Fruit fly (Drosophila melanogaster) whole organism, embryonic: ENCODE measurements around the gene CG43675.
A peak's percentile ranks its signal among the peaks of the same experiment; 100 is the strongest.

ENCODE experiments used
- Ada2b ChIP-seq: fragments of 200-800 bp; sonication (Bioruptor generic); IDR thresholded peaks from 2 replicates; pipeline ENCODE4 v1.3.6; 2022; ENCODE audit warnings: missing biosample characterization, missing genetic modification characterization
- Asciz ChIP-seq: fragments of 200-800 bp; sonication (Bioruptor generic); optimal IDR thresholded peaks from 2 replicates; lab custom pipeline; 2017; ENCODE audit warnings: missing biosample characterization, mild to moderate bottlenecking, missing genetic modification characterization, missing genetic modification reagents
- Awh ChIP-seq: fragments of 200-800 bp; sonication (Bioruptor generic); IDR thresholded peaks from 2 replicates; pipeline ENCODE4, ENCODE4 v1.3.6; 2022; ENCODE audit warnings: missing biosample characterization, missing genetic modification characterization
- CG10321 ChIP-seq: fragments of 200-800 bp; sonication (Bioruptor generic); IDR thresholded peaks from 2 replicates; pipeline ENCODE4 v1.3.6; 2022; ENCODE audit warnings: missing biosample characterization, missing genetic modification characterization
- CG10543 ChIP-seq: fragments of 200-800 bp; sonication (Bioruptor generic); optimal IDR thresholded peaks from 3 replicates; lab custom pipeline; 2017; ENCODE audit warnings: missing biosample characterization, mild to moderate bottlenecking, missing genetic modification characterization, moderate library complexity
- CG13894 ChIP-seq: fragments of 200-800 bp; sonication (Bioruptor generic); optimal IDR thresholded peaks from 3 replicates; lab custom pipeline; 2018; ENCODE audit warnings: missing biosample characterization, mild to moderate bottlenecking, missing genetic modification characterization, moderate library complexity
- CG14710 ChIP-seq: fragments of 200-800 bp; sonication (Bioruptor generic); optimal IDR thresholded peaks from 3 replicates; lab custom pipeline; 2019; ENCODE audit warnings: missing biosample characterization, mild to moderate bottlenecking, missing genetic modification characterization, moderate library complexity
- CG14860 ChIP-seq: fragments of 200-800 bp; sonication (Bioruptor generic); IDR thresholded peaks from 3 replicates; pipeline ENCODE4 v1.3.6; 2022; ENCODE audit warnings: missing biosample characterization, missing genetic modification characterization; ENCODE audit not compliant: partially characterized antibody
- CG14965 ChIP-seq: fragments of 200-800 bp; sonication (Bioruptor generic); optimal IDR thresholded peaks from 2 replicates; lab custom pipeline; 2016; ENCODE audit warnings: missing biosample characterization, missing genetic modification characterization, borderline replicate concordance
- CG15073 ChIP-seq: fragments of 200-800 bp; sonication (Bioruptor generic); optimal IDR thresholded peaks from 2 replicates; lab custom pipeline; 2016; ENCODE audit warnings: missing biosample characterization, missing genetic modification characterization
- CG16863 ChIP-seq: fragments of 200-800 bp; sonication (Bioruptor generic); optimal IDR thresholded peaks from 3 replicates; lab custom pipeline; 2016; ENCODE audit warnings: missing biosample characterization, missing genetic modification characterization
- CG17385 ChIP-seq: fragments of 200-800 bp; sonication (Bioruptor generic); optimal IDR thresholded peaks from 3 replicates; lab custom pipeline; 2018; ENCODE audit warnings: missing biosample characterization, mild to moderate bottlenecking, missing genetic modification characterization
- CG2712 ChIP-seq: fragments of 200-800 bp; optimal IDR thresholded peaks from 3 replicates; lab custom pipeline; 2019; ENCODE audit warnings: missing biosample characterization, mild to moderate bottlenecking, missing genetic modification characterization, moderate library complexity
- CG5953 ChIP-seq: fragments of 200-800 bp; sonication (Bioruptor generic); IDR thresholded peaks from 2 replicates; pipeline ENCODE4 v1.3.6; 2022; ENCODE audit warnings: missing biosample characterization, missing genetic modification characterization
- CG7987 ChIP-seq: fragments of 200-800 bp; sonication (Bioruptor generic); optimal IDR thresholded peaks from 2 replicates; lab custom pipeline; 2018; ENCODE audit warnings: missing biosample characterization, mild to moderate bottlenecking, missing genetic modification characterization, moderate library complexity
- CG8290 ChIP-seq, 3 experiments: fragments of 200-800 bp; sonication (Bioruptor generic); optimal IDR thresholded peaks; 2 replicates each; lab custom pipeline; 2016 to 2019; ENCODE audit warnings: missing biosample characterization in 3 of 3, missing genetic modification characterization in 3 of 3, mild to moderate bottlenecking in 2 of 3, moderate library complexity in 1 of 3
- CG8765 ChIP-seq: fragments of 200-800 bp; sonication (Bioruptor generic); IDR thresholded peaks from 2 replicates; pipeline ENCODE4 v1.3.6; 2022; ENCODE audit warnings: missing biosample characterization, missing genetic modification characterization
- Dfd ChIP-seq, 2 experiments: fragments of >200 bp; optimal IDR thresholded peaks; 2 replicates each; lab custom pipeline; 2017; ENCODE audit warnings: missing biosample characterization in 2 of 2, missing genetic modification characterization in 2 of 2
- E2f2 ChIP-seq: fragments of 200-800 bp; sonication (Bioruptor generic); IDR thresholded peaks from 2 replicates; pipeline ENCODE4 v1.3.6; 2022; ENCODE audit warnings: missing biosample characterization, missing genetic modification characterization
- Ets97D ChIP-seq: fragments of 200-800 bp; sonication (Bioruptor generic); optimal IDR thresholded peaks from 3 replicates; lab custom pipeline; 2016; ENCODE audit warnings: missing biosample characterization, missing genetic modification characterization
- GATAe ChIP-seq: fragments of 200-800 bp; sonication (Bioruptor generic); conservative IDR thresholded peaks from 2 replicates; pipeline ENCODE4 v1.3.6; 2022; ENCODE audit warnings: missing biosample characterization, missing genetic modification characterization
- Hand ChIP-seq: fragments of 200-800 bp; sonication (Bioruptor generic); optimal IDR thresholded peaks from 2 replicates; lab custom pipeline; 2017; ENCODE audit warnings: mild to moderate bottlenecking, missing biosample characterization, missing genetic modification reagents, missing genetic modification characterization
- Hmx ChIP-seq: fragments of 200-800 bp; sonication (Bioruptor generic); optimal IDR thresholded peaks from 2 replicates; lab custom pipeline; 2016; ENCODE audit warnings: missing biosample characterization, missing genetic modification characterization
- Hr78 ChIP-seq, 2 experiments: fragments of 200-800 bp in 1 of 2; fragments of >200 bp in 1 of 2; sonication (Bioruptor generic) in 1 of 2; optimal IDR thresholded peaks; 2 replicates each; lab custom pipeline; 2017 to 2019; ENCODE audit warnings: missing biosample characterization in 2 of 2, missing genetic modification characterization in 2 of 2, mild to moderate bottlenecking in 1 of 2, moderate library complexity in 1 of 2
- Med ChIP-seq: fragments of 200-800 bp; sonication (Bioruptor generic); peaks from one replicate; lab custom pipeline; 2016; ENCODE audit warnings: missing biosample characterization, missing genetic modification characterization, mild to moderate bottlenecking, inconsistent platforms, moderate library complexity
- Scr ChIP-seq: fragments of 200-800 bp; sonication (Bioruptor generic); IDR thresholded peaks from 2 replicates; pipeline ENCODE4 v1.3.6; 2022; ENCODE audit warnings: missing biosample characterization, missing genetic modification characterization; ENCODE audit not compliant: partially characterized antibody
- Side ChIP-seq: fragments of 200-800 bp; sonication (Bioruptor generic); optimal IDR thresholded peaks from 2 replicates; lab custom pipeline; 2016; ENCODE audit warnings: missing biosample characterization, missing genetic modification characterization
- al ChIP-seq: fragments of 200-800 bp; sonication (Bioruptor generic); IDR thresholded peaks from 2 replicates; pipeline ENCODE4 v1.3.6; 2022; ENCODE audit warnings: missing biosample characterization, missing genetic modification characterization
- ap ChIP-seq: fragments of 200-800 bp; sonication (Bioruptor generic); IDR thresholded peaks from 2 replicates; pipeline ENCODE4 v1.3.6; 2022; ENCODE audit warnings: missing biosample characterization, missing genetic modification characterization
- br ChIP-seq: fragments of >200 bp; optimal IDR thresholded peaks from 2 replicates; lab custom pipeline; 2017
- cg ChIP-seq: fragments of 200-800 bp; sonication (Bioruptor generic); optimal IDR thresholded peaks from 3 replicates; lab custom pipeline; 2019; ENCODE audit warnings: missing biosample characterization, mild to moderate bottlenecking, missing genetic modification characterization, moderate library complexity
- chn ChIP-seq: fragments of 200-800 bp; sonication (Bioruptor generic); optimal IDR thresholded peaks from 2 replicates; lab custom pipeline; 2016; ENCODE audit warnings: missing biosample characterization, missing genetic modification characterization
- dati ChIP-seq: fragments of 200-800 bp; sonication (Bioruptor generic); IDR thresholded peaks from 2 replicates; pipeline ENCODE4 v1.3.6; 2022; ENCODE audit warnings: missing biosample characterization, missing genetic modification characterization
- grn ChIP-seq: fragments of 200-800 bp; sonication (Bioruptor generic); optimal IDR thresholded peaks from 3 replicates; lab custom pipeline; 2017; ENCODE audit warnings: missing biosample characterization, missing genetic modification characterization
- gro ChIP-seq: fragments of 200-800 bp; sonication (Bioruptor generic); optimal IDR thresholded peaks from 2 replicates; lab custom pipeline; 2016; ENCODE audit warnings: missing biosample characterization, missing genetic modification characterization
- gt ChIP-seq: fragments of 200-800 bp; sonication (Bioruptor generic); IDR thresholded peaks from 2 replicates; pipeline ENCODE4 v1.3.6; 2022; ENCODE audit warnings: missing biosample characterization, missing genetic modification characterization
- ham ChIP-seq: fragments of 200-800 bp; sonication (Bioruptor generic); IDR thresholded peaks from 2 replicates; pipeline ENCODE4 v1.3.6; 2022; ENCODE audit warnings: missing biosample characterization, missing genetic modification characterization
- ken ChIP-seq: fragments of 200-800 bp; sonication (Bioruptor generic); IDR thresholded peaks from 3 replicates; pipeline ENCODE4 v1.3.6; 2022; ENCODE audit warnings: missing biosample characterization, missing genetic modification characterization
- lab ChIP-seq: fragments of 200-800 bp; sonication (Bioruptor generic); optimal IDR thresholded peaks from 3 replicates; lab custom pipeline; 2017; ENCODE audit warnings: missing biosample characterization, missing genetic modification characterization, mild to moderate bottlenecking, moderate library complexity, missing genetic modification reagents
- nmo ChIP-seq: fragments of 200-800 bp; sonication (Bioruptor generic); optimal IDR thresholded peaks from 2 replicates; lab custom pipeline; 2018; ENCODE audit warnings: missing biosample characterization, mild to moderate bottlenecking, missing genetic modification characterization, moderate library complexity
- repo ChIP-seq: fragments of 200-800 bp; sonication (Bioruptor generic); optimal IDR thresholded peaks from 2 replicates; lab custom pipeline; 2016; ENCODE audit warnings: missing biosample characterization, missing genetic modification characterization
- seq ChIP-seq: fragments of 200-800 bp; sonication (Bioruptor generic); IDR thresholded peaks from 2 replicates; pipeline ENCODE4 v1.3.6; 2022; ENCODE audit warnings: missing biosample characterization, missing genetic modification characterization
- slbo ChIP-seq: fragments of 200-800 bp; sonication (Bioruptor generic); IDR thresholded peaks from 2 replicates; pipeline ENCODE4 v1.3.6; 2022; ENCODE audit warnings: missing biosample characterization, missing genetic modification characterization
- slou ChIP-seq: fragments of 200-800 bp; sonication (Bioruptor generic); optimal IDR thresholded peaks from 3 replicates; lab custom pipeline; 2016; ENCODE audit warnings: missing biosample characterization, missing genetic modification characterization
- tap ChIP-seq: fragments of 200-800 bp; optimal IDR thresholded peaks from 3 replicates; lab custom pipeline; 2019; ENCODE audit warnings: missing biosample characterization, mild to moderate bottlenecking, missing genetic modification characterization, moderate library complexity
- tup ChIP-seq: fragments of 200-800 bp; sonication (Bioruptor generic); optimal IDR thresholded peaks from 2 replicates; lab custom pipeline; 2016; ENCODE audit warnings: missing biosample characterization, mild to moderate bottlenecking, missing genetic modification characterization, moderate library complexity
- wek ChIP-seq: fragments of 200-800 bp; sonication (Bioruptor generic); optimal IDR thresholded peaks from 3 replicates; lab custom pipeline; 2018; ENCODE audit warnings: missing biosample characterization, mild to moderate bottlenecking, missing genetic modification characterization, moderate library complexity
- zen ChIP-seq: fragments of 200-800 bp; sonication (Bioruptor generic); optimal IDR thresholded peaks from 3 replicates; lab custom pipeline; 2018; ENCODE audit warnings: missing biosample characterization, mild to moderate bottlenecking, missing genetic modification characterization, moderate library complexity
- zfh1 ChIP-seq: fragments of 200-800 bp; sonication (Bioruptor generic); IDR thresholded peaks from 3 replicates; pipeline ENCODE4 v1.3.6; 2022; ENCODE audit warnings: missing biosample characterization, missing genetic modification characterization
- zfh2 ChIP-seq: fragments of 200-800 bp; sonication (Bioruptor generic); optimal IDR thresholded peaks from 2 replicates; lab custom pipeline; 2016; ENCODE audit warnings: missing biosample characterization, missing genetic modification characterization

Gene CG43675

DNA sequence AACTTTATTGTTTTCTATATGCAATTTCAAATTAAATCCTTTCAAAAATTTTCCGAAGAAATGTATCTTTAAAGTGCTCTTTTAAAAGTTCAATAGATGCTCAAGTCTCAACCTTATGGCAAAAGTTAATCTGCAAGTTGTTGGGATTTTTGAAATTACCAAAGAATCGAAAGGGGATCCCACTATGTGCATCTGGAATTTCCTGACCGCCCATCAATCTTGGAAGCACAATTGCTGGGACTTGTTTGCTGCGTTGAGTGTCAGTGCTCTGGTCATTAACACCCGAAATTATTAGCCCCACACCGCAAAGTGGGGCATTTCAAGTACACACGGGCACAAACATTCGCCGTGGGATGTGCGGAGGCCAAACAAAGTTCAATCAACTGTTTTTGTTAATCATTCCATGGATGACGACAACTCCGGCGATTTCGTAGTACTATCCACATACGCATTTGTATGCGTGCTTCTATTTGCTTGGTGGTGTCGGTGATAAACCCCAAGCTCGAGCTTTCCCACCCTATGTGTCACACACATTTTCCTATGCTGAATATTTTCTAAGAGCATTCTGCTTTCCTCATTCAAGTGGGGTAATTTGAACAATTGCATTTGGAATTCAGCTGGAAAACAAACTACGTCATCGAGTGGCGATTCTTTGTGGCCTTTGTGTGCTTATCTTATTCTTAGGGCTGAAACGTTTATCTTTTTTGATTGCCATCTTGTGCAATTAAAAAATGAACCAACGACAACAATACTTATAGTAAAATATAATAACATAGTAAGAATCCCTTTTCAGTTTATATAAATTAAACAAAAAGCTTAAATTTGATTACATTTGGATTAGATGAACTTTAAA lies 17.7 kb upstream of the CG43675 start (continued):
- no peak for TF ChIP-seq lab (GFP tag; lab: Kevin White, UChicago)
- TF ChIP-seq CG13894 (tag; lab: Kevin White, UChicago), result peak; percentile 56
- TF ChIP-seq CG2712 (tag; lab: Kevin White, UChicago), result no peak
- no peak for TF ChIP-seq Asciz (GFP tag; lab: Kevin White, UChicago)
- TF ChIP-seq al (GFP tag; lab: Robert Waterston, UW), result no peak
- no peak for TF ChIP-seq nmo (GFP tag; lab: Kevin White, UChicago)
- TF ChIP-seq repo (GFP tag; lab: Kevin White, UChicago), result no peak
- peak; percentile 51 for TF ChIP-seq CG7987 (GFP tag; lab: Kevin White, UChicago)
- peak; percentile 25 for TF ChIP-seq wek (GFP tag; lab: Kevin White, UChicago)
- TF ChIP-seq br, result no peak
- TF ChIP-seq Awh (GFP tag; lab: Robert Waterston, UW), result no peak
- TF ChIP-seq CG17385 (GFP tag; lab: Kevin White, UChicago), result no peak
- TF ChIP-seq slbo (GFP tag; lab: Robert Waterston, UW), result no peak
- TF ChIP-seq seq (GFP tag; lab: Robert Waterston, UW), result no peak
- no peak for TF ChIP-seq ap (GFP tag; lab: Robert Waterston, UW)
- TF ChIP-seq CG10543, result peak; percentile 43
- TF ChIP-seq Hand, result no peak
- 0 out of 2 replicates have a peak, but pooled peaks have one; percentile 8 for TF ChIP-seq E2f2 (GFP tag; lab: Robert Waterston, UW)
- no peak for TF ChIP-seq chn
- TF ChIP-seq Dfd (GFP tag; optimal IDR thresholded peaks at IDR 0.05; lab: Kevin White, UChicago), result no peak
- TF ChIP-seq tup, result no peak
- TF ChIP-seq CG5953 (GFP tag; lab: Robert Waterston, UW), result no peak
- peak; percentile 42 for TF ChIP-seq cg (GFP tag; lab: Kevin White, UChicago)
- no peak for TF ChIP-seq gt (GFP tag; lab: Robert Waterston, UW)
- no peak for TF ChIP-seq CG8290 (GFP tag; optimal IDR thresholded peaks at IDR 0.05; lab: Kevin White, UChicago)
- TF ChIP-seq CG8290 (tag; optimal IDR thresholded peaks at IDR 0.05; lab: Kevin White, UChicago), result peak in 1 of 2 experiments; percentile 57
- TF ChIP-seq CG15073 (GFP tag; lab: Kevin White, UChicago), result no peak
- TF ChIP-seq tap, result no peak
- TF ChIP-seq zfh2 (GFP tag; lab: Kevin White, UChicago), result no peak
- TF ChIP-seq Ada2b (GFP tag; lab: Robert Waterston, UW), result no peak
- TF ChIP-seq dati (GFP tag; lab: Robert Waterston, UW), result no peak
- TF ChIP-seq ham (GFP tag; lab: Robert Waterston, UW), result no peak
- no peak for TF ChIP-seq CG16863 (GFP tag; lab: Kevin White, UChicago)
- no peak for TF ChIP-seq grn (GFP tag; lab: Kevin White, UChicago)
- no peak for TF ChIP-seq ken (GFP tag; lab: Robert Waterston, UW)
- no peak for TF ChIP-seq CG14965
- no peak for TF ChIP-seq Hmx (GFP tag; lab: Kevin White, UChicago)
- peak; percentile 79 for TF ChIP-seq Med (GFP tag; lab: Kevin White, UChicago)
- peak in 1 of 2 experiments; percentile 21 for TF ChIP-seq Hr78 (GFP tag; optimal IDR thresholded peaks at IDR 0.05; lab: Kevin White, UChicago)
- TF ChIP-seq zen, result no peak
- no peak for TF ChIP-seq slou (GFP tag; lab: Kevin White, UChicago)
- no peak for TF ChIP-seq Side (GFP tag; lab: Kevin White, UChicago)
- TF ChIP-seq gro, result no peak
- TF ChIP-seq GATAe, result no peak
- no peak for TF ChIP-seq Ets97D
- TF ChIP-seq Scr, result no peak
- no peak for TF ChIP-seq CG14710 (tag; lab: Kevin White, UChicago)
- no peak for TF ChIP-seq CG8765 (GFP tag; lab: Robert Waterston, UW)
- TF ChIP-seq CG14860 (GFP tag; lab: Robert Waterston, UW), result no peak
- no peak for TF ChIP-seq CG10321 (GFP tag; lab: Robert Waterston, UW)
- TF ChIP-seq zfh1, result no peak
